Fruit fly (Drosophila melanogaster): Measurements from ENCODE around the gene CG9399.

DNA sequence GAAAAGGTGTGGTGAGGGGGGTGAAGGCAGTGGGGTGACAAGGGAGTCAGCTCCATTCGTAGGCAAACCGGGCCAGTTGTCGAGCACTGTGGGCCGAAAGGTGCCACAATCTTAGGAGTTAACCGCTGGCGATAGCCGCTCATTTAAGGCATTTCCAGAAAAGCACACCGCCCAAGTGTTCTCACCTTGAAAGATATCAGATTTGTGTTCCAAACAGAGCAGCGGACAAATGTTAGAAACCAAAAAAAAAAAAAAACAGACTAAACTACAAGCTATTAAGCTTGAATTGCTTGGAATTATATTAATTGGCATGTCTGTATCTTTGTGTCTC, 20.2 kb upstream of the CG9399 start:
- TF ChIP-seq CG4318 (GFP tag; optimal IDR thresholded peaks at IDR 0.05) (no peak), OdsH (GFP tag; optimal IDR thresholded peaks at IDR 0.05) (peak; percentile 55), CG11902 (GFP tag; optimal IDR thresholded peaks at IDR 0.05) (peak; percentile 3), fd59A (GFP tag; optimal IDR thresholded peaks at IDR 0.05) (peak; percentile 58)

All from whole organism, prepupa.